Fruit fly (Drosophila melanogaster) whole organism, larva: ENCODE measurements around the gene CG18787.
"Not testable (repeated sequence)": the region's sequence is repeated elsewhere in the genome, so short reads cannot be mapped to it uniquely, and the experiment has no call there.

Experiments
- noc ChIP-seq: fragments of 200-800 bp; sonication (Bioruptor generic); optimal IDR thresholded peaks from 3 replicates; lab custom pipeline; 2019; ENCODE audit warnings: missing biosample characterization, mild to moderate bottlenecking, missing genetic modification characterization, moderate library complexity

The CG18787 gene

DNA sequence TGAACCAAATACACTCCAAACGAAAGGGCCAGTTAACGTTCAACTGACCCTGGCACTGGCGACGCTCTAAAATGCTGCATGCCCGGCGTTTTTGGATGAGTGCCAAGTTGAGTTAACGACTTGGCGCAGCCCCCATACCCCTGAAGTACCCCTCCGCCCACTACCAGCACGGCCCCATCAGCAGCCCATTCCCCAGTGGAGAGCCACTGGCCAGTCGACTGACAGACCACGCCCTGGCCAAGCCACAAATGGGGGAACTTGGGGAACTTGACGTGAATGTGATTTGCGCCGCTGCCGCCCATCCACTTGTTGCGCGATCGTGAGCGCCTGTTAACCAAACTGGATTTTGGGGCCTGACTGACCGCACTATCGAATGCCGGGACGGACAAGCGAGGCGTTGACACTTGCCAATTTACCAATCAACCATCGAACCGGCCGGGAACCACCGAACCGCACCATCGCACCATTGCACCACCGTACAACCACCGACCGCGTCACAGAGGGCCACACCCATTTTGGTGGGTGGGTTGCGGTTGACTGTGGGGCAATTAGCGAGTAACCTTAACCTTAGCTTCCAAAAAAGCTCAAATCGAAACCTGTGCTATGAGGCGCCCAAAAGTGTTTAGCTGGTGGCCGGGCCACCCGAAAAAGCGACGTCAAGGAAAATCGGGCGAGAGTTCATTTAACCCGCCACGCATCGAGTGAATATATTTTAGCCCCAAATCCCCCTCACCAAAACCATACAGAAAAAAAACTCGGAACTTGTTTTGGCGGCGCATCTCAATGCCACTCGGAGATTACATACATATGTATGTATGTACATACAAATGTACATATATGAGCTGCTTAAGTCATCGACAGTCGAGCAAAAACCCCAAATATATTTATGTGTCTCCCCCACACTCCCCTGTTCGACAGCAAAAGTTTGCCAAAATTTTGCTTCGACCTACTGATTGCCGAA lies 6.6 kb upstream of the CG18787 start:
- TF ChIP-seq noc (tag; lab: Kevin White, UChicago): peak; percentile 3

DNA sequence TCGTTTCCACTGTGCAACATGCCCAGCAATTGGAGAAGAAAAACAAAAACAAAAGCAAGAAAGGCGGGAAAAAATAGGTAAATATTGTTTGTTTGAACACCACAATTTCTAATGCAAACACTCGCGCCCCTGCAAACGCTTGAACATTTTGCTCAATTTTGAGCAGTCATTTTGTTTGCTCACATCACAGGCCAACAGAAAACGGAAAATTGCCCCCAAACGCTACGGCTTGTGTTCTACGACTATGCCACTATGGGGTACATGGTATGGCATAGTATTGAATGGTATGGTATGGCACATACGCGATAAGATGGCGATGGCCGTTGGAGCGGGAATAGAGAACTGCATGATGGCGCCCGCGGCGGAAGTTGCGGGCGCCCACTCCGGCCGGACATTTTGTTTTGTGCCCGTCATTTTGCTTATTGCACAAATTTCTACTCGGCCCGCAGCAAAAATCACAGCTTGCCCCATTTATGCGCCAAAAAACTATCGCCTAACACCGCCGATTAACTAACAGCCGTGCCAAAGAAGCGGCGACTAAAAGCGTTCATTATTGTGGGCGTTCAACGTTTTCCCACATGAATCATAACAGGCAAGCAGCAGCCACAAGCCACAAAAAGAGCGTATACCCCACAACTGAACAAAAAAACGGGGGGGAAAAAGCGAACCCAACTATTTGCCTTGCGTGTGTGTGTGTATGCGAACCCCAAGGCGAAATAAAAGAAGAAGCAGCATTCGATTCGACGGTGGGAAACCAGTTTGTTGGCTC lies 5.3 kb upstream of the CG18787 start:
- TF ChIP-seq noc (tag; lab: Kevin White, UChicago): peak; percentile 42

DNA sequence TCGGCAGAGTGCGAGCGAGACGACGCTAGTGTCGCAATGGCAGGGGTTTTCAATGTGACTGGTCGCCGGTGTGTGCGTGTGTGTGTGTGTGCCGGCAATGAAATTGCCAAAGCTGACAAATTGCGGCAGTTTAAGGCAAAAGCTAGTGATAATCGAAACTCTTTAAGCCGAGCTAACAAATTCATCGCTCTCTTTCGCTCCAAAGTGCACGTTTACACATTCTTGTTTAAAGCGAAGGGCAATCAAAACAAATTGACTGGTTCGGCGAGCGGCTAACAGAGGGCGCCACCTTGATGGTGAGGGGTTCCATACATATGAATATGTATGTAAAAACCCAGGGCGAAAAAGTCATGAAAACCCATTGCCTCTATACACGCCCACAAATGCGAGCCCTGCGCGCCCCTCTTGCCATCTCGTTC lies 4.7 kb upstream of the CG18787 start:
- TF ChIP-seq noc (tag; lab: Kevin White, UChicago): peak; percentile 78

DNA sequence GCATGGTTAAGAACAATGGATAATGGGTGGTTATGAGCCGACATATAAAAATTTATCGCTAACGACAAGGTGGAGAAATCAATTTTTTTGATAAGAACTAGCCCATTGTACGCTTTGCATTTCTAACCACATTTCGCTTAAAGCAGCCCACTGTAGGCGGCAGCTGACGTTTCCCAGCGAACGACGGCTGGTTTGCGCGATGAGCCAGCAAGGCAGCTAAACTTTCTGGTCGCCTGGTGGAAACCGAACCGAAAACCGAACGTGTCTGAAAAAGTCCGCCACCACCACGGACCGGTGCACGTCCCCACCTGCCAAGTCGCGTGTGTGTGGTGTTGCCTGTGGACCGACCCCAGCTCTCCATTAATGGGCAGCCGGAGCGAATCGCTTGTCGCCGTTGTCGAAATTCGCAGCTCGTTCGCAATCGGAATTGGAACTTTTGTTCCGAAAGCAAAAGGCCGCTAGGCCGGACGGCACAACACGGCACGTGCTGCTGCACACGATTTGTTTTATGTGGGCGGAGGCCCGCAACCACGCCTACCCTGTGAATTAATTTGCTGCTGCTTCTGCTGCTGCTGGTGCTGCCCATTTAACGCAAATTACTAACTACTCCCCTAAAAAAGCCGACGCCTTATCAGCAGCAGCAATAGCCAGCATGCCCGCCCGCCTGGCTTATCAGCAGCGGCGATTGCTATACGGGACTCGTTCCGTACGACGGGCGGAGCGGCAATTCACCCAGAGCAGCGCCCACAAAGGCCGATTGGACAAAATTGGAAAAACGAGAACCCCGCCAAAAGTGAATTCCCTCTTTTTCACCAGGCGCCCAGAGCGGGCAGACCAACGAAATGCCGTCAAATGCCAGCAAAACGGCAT lies 4.0 kb upstream of the CG18787 start:
- peak; percentile 60 for TF ChIP-seq noc (tag; lab: Kevin White, UChicago)

DNA sequence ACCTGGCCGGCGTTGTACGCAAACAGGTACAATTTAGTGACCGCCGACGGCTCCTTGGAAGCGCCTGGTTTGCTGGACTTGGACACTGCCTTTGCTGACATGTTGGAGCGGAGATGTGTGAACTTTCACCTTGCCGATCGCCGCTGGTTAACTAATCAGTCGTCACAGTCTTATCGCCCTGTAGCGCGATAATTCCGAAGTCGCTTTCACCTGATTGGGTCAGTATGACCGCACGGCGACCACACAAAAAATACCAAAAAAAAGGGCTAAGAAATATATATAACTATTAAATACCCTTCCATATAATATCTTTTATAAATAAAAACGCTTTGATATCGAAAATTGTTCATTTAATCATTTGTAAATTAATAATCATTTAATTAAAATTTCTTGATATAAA lies 2.9 kb upstream of the CG18787 start, which contains the start of gene Hacd1:
TSS of gene Hacd1 (minus strand) at position 216 of the 400 bp plus-strand sequence.
- peak; percentile 36 for TF ChIP-seq noc (tag; lab: Kevin White, UChicago)

DNA sequence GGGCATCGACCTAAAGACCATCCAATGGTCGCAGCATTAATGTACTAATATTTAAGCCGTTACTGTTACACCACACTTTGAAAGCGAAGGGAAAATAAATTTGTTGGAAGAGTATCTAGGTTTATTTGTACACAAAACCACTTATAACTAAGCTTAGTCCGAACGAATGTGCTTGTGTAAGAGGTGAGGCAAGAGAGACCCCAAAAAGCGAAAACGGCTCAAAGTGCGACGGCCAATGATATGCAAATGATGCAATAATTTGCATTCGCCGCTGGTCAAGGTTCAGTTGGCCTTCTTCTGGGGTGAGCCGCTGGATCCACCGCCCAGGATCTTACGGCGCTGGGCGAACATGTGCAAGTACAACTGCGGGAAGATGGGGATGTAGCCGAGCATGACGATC lies 2.0 kb upstream of the CG18787 start:
- TF ChIP-seq noc (tag; lab: Kevin White, UChicago): no peak

DNA sequence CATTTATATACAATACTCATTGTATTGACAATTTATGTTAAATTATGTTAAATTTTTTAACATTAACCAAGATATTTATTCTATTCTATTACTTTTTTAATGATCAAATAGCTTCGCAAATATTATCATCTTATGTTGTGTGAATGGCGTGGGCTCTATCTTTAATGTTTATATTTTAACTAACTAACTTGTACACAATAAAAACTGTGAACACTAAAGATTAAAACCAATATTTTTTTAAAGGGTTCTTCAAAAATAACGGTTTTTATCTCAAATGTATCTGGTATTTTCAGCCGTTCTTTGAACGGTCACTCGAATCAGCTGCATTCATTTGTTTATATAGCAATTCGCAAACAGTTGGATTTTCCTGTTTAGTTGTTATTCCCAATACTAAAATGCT lies 2.6 kb downstream of the CG18787 start, which contains the start of gene Ada1-1:
TSS of gene Ada1-1 (plus strand) at position 301 of the 400 bp plus-strand sequence.
- TF ChIP-seq noc (tag; lab: Kevin White, UChicago): not testable (repeated sequence)

DNA sequence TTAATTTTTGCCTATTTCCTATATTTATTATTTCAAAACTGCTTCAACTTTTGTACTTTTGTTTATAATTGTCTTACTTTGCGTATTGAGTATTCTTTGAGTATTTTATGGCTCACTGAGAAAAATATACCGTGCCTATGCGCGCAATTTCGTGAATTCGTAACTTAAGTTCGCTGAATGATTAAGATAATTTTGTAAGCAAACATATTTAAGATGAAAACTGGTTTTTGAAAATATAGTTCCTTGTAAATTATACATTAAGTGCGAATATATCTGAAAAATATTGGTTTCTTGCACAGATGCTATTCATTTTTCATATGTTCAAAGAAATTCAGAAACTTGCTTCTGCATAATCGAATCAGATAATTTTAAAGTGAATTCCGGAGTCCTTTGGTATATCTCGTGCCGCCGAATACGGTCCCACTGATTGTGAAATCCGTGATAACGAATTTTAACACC lies 3.8 kb downstream of the CG18787 start, which contains the start of the genes CG18789 and Qtzl:
TSS of gene CG18789 (minus strand) at position 101 of the 459 bp plus-strand sequence.
TSS of gene Qtzl (plus strand) at position 409 of the 459 bp plus-strand sequence.
- TF ChIP-seq noc (tag; lab: Kevin White, UChicago): not testable (repeated sequence)

DNA sequence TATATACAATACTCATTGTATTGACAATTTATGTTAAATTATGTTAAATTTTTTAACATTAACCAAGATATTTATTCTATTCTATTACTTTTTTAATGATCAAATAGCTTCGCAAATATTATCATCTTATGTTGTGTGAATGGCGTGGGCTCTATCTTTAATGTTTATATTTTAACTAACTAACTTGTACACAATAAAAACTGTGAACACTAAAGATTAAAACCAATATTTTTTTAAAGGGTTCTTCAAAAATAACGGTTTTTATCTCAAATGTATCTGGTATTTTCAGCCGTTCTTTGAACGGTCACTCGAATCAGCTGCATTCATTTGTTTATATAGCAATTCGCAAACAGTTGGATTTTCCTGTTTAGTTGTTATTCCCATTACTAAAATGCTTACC lies 6.5 kb downstream of the CG18787 start, which contains the start of gene Ada1-2:
TSS of gene Ada1-2 (plus strand) at position 301 of the 400 bp plus-strand sequence.
- TF ChIP-seq noc (tag; lab: Kevin White, UChicago): not testable (repeated sequence)

DNA sequence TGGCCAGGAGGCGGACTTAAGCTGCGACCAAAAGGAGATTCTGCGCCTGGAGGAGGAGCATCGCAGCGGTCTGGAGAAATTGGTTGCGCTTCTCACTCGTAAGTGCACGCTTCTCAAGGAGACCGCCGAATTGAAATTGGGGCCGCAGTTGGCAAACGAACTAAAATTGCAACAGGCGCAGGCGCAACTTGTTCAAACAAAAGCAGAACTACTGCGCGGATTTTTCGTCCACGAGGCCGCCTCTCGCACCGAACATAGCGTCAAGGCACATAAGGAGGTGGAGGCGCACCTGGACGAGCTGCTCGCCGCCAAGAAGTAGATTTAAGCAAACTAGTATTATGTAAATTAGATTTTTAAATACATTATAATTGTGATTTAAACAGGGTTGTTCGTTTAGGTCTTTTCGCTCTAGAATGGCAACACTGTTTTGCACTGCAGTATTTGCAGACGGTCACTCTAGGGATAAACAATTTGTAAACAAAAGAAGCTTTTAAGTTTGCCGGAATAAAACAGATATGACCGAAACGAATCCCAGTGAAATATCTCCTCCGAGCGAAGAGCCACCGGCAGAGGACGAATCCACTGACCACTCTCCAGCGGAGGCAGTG lies 8.6 kb downstream of the CG18787 start, which contains the start of gene escl:
TSS of gene escl (plus strand) at position 470 of the 608 bp plus-strand sequence.
- no peak for TF ChIP-seq noc (tag; lab: Kevin White, UChicago)

DNA sequence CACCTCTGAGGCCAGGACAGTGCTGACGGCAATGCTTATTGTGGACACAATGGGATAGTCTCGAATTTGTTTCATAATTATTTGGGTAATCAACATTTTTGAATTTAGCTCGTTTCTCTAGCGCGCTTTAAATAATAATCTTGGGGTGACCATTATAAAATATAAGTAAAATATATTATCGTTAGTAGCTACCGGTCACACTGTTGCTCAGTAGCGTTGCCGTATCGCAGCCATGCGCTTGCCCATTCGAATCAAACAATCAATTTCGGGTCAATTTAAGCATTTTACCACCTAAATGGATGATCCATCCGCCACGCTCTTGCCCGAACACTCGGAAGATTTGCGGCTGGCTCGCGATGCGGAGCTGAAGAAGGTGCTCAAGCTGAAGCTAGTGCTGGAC lies 9.4 kb downstream of the CG18787 start, which contains the start of the genes zuc and dgt2:
TSS of gene zuc (minus strand) at position 154 of the 400 bp plus-strand sequence.
TSS of gene dgt2 (plus strand) at position 208 of the 400 bp plus-strand sequence.
- no peak for TF ChIP-seq noc (tag; lab: Kevin White, UChicago)

DNA sequence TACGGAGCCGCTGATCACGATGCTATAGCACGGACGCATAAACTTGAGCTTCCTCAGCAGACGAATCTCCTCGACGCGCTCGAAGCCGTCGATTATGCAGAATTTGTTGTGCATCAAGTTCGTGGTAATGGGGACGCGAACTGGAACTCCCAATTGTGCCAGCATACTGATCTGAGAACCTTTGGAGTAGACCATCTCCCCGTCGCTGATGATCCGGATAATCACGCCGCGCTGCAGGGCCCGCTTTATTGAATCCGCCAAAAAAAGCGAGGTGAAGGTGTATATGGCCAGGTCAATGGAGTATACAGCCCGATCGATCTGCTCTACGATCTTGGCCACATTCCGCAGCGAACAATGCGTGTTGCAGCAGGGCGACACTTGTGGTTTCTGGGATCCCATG lies 9.9 kb downstream of the CG18787 start:
- no peak for TF ChIP-seq noc (tag; lab: Kevin White, UChicago)

DNA sequence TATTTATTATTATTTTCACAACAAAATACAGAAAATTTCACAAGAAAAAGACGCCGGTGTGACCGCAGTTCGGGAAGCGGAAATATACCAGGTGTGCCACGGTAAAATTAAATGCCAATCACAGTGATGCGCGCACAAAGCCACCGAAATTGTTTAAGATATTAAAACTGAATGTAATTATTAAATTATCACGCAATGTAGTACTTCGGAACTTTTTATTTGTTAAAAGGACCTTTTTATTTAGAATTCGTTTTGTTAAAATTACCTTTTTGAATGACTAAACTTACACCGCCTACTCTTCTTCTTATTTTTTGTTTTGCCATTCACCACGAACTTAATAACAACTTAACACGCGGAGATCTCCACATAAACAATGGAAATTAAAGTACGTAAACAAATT lies 11.2 kb downstream of the CG18787 start, which contains the start of the genes CG6686 and CG34163:
TSS of gene CG6686 (minus strand) at position 95 of the 400 bp plus-strand sequence.
TSS of gene CG34163 (plus strand) at position 326 of the 400 bp plus-strand sequence.
- no peak for TF ChIP-seq noc (tag; lab: Kevin White, UChicago)

DNA sequence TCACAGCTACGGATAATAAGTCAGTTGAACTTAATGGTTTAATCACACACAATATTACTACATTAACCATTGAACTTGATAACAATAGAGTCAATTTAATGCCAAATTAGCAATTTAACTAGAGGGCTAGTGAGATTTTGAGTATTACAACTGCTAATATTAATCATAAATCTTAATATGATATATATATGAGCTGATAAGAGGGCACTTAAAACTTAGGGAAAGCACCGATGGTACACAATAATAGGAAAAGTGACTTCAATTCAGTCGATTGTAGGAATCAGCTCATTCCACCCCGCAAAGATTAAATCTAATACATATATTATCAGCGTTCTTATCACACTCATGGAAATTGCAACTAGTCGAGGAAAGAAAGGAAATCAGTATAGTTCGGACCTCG lies 17.9 kb downstream of the CG18787 start, which contains the start of gene CG16965:
TSS of gene CG16965 (plus strand) at position 382 of the 400 bp plus-strand sequence.
- no peak for TF ChIP-seq noc (tag; lab: Kevin White, UChicago)
